Worm (Caenorhabditis elegans): ENCODE data around the gene srsx-28.

Gene srsx-28

DNA sequence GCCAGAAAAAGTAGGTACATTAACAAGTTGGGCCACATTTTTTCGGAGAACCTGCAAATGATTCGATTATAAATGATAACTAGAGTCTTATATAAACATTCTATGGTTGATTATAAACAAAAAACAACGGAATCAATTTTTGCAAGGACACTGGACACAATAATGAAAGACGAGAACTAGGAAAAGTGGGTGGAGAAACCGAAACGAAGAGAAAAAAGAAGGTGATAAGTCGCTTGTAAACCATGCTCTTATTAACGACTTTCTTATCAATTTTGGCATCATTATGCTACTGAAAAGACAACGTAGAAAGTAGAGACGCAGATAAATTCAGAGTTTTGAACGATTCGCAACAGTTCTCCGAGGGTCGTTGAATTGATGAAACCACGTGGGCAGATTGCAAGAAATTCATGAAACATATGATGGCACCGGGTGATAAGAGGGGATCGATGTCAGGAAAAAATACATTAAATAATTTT, 37.7 kb downstream of the srsx-28 start, which contains the start of gene ZK856.5:
Gene ZK856.5, minus strand, starts transcription at position 51 of the 476 bp plus-strand sequence.
- TF ChIP-seq unc-62 (GFP tag; optimal IDR thresholded peaks at IDR 0.05), result no peak

DNA sequence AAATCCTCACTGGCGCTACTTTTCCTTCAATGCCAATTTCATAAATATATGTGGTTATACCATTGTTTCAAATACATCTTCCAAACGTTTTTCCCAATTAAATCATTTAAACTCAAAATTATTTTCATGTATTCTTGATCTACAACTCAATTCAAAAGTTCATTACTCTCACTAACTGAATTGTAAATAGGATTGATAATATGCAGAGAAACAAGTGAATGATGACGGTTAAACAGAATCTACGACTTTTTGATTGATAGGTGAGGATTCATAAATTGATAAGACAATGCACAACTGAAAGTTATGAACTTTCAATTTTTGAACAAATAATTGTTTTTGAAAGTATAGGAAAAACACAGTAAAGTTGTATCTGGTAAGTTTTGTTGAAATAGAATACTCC, 38.9 kb downstream of the srsx-28 start:
- no peak for TF ChIP-seq unc-62 (GFP tag; optimal IDR thresholded peaks at IDR 0.05)

DNA sequence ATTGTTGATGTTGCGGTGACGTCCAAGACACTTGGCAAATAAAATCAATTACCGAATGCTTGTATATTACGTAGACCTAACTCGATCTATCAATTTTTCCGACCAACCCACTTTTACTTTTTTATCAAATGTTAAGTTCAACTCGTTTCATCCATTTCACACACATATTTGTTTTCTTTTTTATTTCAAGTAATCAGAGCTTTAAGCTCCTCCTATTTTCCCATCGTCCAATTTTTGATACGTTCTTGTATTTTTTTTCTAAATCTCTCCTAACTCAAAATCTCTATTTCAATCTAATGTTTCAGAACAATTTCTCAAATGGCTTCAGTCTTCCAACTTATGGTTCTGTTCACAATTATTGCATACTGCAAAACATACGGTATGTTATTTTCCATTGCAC, 46.0 kb downstream of the srsx-28 start, which contains the start of gene ZK856.6:
Gene ZK856.6, plus strand, starts transcription at position 301 of the 400 bp plus-strand sequence.
- TF ChIP-seq unc-62 (GFP tag; optimal IDR thresholded peaks at IDR 0.05), result no peak

DNA sequence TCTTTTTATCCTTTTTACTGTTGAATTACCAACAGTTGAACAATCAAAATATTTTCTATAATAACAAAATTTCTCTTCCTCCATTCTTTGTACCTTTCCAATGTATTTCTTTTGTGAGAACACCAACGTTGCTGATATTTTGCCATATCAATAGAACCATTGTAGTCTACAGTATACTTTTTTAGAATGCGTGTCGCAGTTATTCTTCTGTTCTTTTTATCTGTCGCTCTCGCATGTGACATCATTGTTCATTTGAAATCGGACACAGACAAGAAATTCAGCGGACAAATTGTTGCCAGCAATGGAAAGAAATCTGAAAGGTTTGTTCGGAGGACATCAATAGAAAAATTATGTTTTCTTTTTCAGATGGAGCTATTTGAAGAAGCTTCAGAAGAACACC, 49.5 kb downstream of the srsx-28 start, which contains the start of gene ZK856.7:
Gene ZK856.7, plus strand, starts transcription at position 186 of the 400 bp plus-strand sequence.
- no peak for TF ChIP-seq unc-62 (GFP tag; optimal IDR thresholded peaks at IDR 0.05)

DNA sequence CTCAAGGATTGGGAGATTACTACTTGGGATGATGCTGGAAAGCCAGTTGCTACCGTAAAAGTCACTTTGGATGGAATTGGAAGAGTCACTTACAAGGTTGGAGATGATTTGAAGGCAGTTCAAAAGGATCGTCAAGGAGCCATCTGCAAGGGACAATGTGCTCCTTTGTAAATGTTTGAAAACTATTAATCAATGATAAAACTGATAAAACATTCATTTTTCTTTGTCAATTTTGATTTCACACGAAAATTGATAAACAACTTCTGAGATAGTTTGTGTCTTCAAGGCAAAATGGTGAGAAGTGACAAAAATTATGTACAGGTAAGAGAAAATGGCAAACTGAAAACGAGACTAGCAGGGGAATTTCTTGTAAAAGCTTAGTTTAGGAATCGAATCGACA, 50.0 kb downstream of the srsx-28 start:
- TF ChIP-seq unc-62 (GFP tag; optimal IDR thresholded peaks at IDR 0.05), result no peak

DNA sequence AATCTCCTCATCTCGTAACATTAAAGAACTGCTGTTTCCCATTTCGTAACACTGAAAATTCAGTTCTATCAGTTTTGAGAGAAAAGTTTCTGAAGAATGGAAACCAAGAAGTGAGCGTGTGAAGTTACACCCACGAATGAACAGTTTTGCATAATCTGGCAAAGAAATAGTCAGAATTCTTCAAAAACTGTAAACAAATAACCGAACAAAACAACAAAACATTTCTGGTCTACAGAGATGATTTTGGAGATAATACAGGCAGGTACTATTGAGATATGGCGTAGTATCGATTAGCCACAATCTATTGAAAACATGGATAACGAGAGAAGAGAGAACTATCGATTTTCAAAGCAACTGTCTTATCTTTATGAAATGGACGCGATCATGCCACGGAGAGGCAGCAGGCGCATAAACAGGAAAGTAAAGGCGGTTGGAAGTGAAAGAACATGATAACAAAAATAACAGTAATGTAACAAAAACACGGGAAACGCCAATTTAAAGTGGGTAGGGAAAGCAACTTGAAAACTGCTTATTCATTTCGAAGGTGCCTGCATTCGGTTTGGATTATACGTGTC, 51.1 kb downstream of the srsx-28 start, which contains the start of gene chpf-1:
Gene chpf-1, minus strand, starts transcription at position 51 of the 575 bp plus-strand sequence.
- TF ChIP-seq unc-62 (GFP tag; optimal IDR thresholded peaks at IDR 0.05), result no peak

All from whole organism, dauer.